Fruit fly (Drosophila melanogaster): ENCODE data around the gene Rap1.

dm6 chr3L:1884652-1885051 is 22.6 kb upstream of the Rap1 start, which contains the start of gene Aprt:
- no peak for TF ChIP-seq pan (optimal IDR thresholded peaks at IDR 0.05)
- TF ChIP-seq psq (optimal IDR thresholded peaks at IDR 0.05): no peak
- TF ChIP-seq usp (GFP tag; optimal IDR thresholded peaks at IDR 0.05): no peak

Data from whole organism.